Fruit fly (Drosophila melanogaster) whole organism: ENCODE measurements around the gene CG5618.

Experiments
- CG8478 ChIP-seq: fragments of >200 bp; optimal IDR thresholded peaks from 2 replicates; lab custom pipeline; 2018; ENCODE audit warnings: inconsistent platforms
- pan ChIP-seq: fragments of >200 bp; optimal IDR thresholded peaks from 2 replicates; lab custom pipeline; 2017
- psq ChIP-seq: fragments of >200 bp; optimal IDR thresholded peaks from 2 replicates; lab custom pipeline; 2017
- usp ChIP-seq: fragments of >200 bp; optimal IDR thresholded peaks from 2 replicates; lab custom pipeline; 2017; ENCODE audit warnings: missing biosample characterization, missing genetic modification characterization, mixed read lengths

DNA sequence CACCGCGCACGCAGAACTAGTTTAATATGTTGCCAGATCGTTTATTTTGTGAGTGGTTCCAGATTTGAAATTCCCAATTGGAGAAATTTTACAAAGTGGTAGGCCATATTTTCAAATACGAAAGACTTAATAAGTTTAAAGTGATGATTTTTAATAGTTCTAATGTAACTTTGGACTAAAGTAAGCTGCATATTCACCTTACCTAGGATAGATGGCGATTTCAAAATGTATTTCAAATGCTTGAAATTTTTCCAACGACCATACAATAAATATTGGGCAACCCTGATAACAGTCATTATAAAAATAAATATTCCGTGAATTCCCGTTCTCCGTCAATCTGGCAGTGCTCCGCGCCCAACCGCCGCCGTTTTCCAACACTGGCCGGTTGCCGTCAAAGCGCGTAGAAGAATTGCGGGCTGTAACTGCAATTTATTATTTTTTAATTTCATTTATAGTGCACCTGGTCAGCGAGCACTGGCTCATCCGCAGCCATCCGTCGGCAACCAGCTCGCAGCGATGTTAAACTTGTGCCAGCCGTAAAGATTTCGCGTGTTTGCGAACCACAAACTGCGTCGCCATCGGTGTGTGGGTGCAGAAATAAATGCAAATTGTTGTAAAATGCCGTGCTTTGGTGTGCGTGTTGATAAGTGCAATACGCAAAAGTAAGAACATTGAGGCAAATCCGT, 22.8 kb downstream of the CG5618 start, which contains the start of the genes Ide and RhoBTB:
- TF ChIP-seq pan (no peak), CG8478 (lab: Kevin White, UChicago) (no peak), usp (GFP tag; lab: Kevin White, UChicago) (no peak), psq (no peak)
